Worm (Caenorhabditis elegans) whole organism, young adult: ENCODE measurements around the gene tbc-2.
A peak's percentile ranks its signal among the peaks of the same experiment; 100 is the strongest.

Experiments
- F22D6.2 ChIP-seq: sonication (generic microtip); optimal IDR thresholded peaks from 2 replicates; lab custom pipeline; 2016; ENCODE audit warnings: mild to moderate bottlenecking, missing genetic modification characterization, missing compliant biosample characterization
- F33H1.4 ChIP-seq: fragments of 200-800 bp; sonication (Bioruptor generic); IDR thresholded peaks from 2 replicates; pipeline ENCODE4 v1.3.6; 2022; ENCODE audit warnings: missing genetic modification reagents, missing genetic modification characterization, missing compliant biosample characterization
- F37B4.10 ChIP-seq: fragments of 200-800 bp; sonication (Bioruptor generic); IDR thresholded peaks from 2 replicates; pipeline ENCODE4 v1.3.6; 2022; ENCODE audit warnings: missing genetic modification characterization, missing compliant biosample characterization
- F57A8.1 ChIP-seq: fragments of 200-800 bp; sonication (Bioruptor generic); optimal IDR thresholded peaks from 2 replicates; lab custom pipeline; 2018; ENCODE audit warnings: mild to moderate bottlenecking, missing genetic modification characterization, moderate library complexity, missing compliant biosample characterization
- K12H6.12 ChIP-seq: fragments of 200-800 bp; sonication (Bioruptor generic); optimal IDR thresholded peaks from 2 replicates; lab custom pipeline; 2018; ENCODE audit warnings: mild to moderate bottlenecking, missing genetic modification characterization, missing compliant biosample characterization
- Y53F4B.3 ChIP-seq: fragments of 200-800 bp; sonication (Bioruptor generic); IDR thresholded peaks from 2 replicates; pipeline ENCODE4 v1.3.6; 2022; ENCODE audit warnings: missing genetic modification reagents, missing genetic modification characterization, missing compliant biosample characterization
- Y79H2A.3 ChIP-seq: fragments of 200-800 bp; sonication (Bioruptor generic); conservative IDR thresholded peaks from 2 replicates; pipeline ENCODE4 v1.3.6; 2022; ENCODE audit warnings: missing genetic modification reagents, missing genetic modification characterization, missing compliant biosample characterization
- aptf-2 ChIP-seq: fragments of 200-800 bp; sonication (Bioruptor generic); conservative IDR thresholded peaks from 2 replicates; pipeline ENCODE4 v1.3.6; 2022; ENCODE audit warnings: missing genetic modification reagents, missing genetic modification characterization, missing compliant biosample characterization
- aptf-3 ChIP-seq: fragments of 200-800 bp; sonication (Bioruptor generic); IDR thresholded peaks from 2 replicates; pipeline ENCODE4 v1.3.6; 2022; ENCODE audit warnings: missing genetic modification characterization, missing compliant biosample characterization
- atf-7 ChIP-seq: sonication (generic microtip); optimal IDR thresholded peaks from 2 replicates; lab custom pipeline; 2017; ENCODE audit warnings: mild to moderate bottlenecking, missing genetic modification characterization, missing compliant biosample characterization
- attf-3 ChIP-seq: fragments of 200-800 bp; sonication (Bioruptor generic); conservative IDR thresholded peaks from 2 replicates; pipeline ENCODE4 v1.3.6; 2022; ENCODE audit warnings: missing genetic modification reagents, missing genetic modification characterization, missing compliant biosample characterization
- attf-5 ChIP-seq: fragments of 200-800 bp; sonication (Bioruptor generic); optimal IDR thresholded peaks from 2 replicates; lab custom pipeline; 2018; ENCODE audit warnings: mild to moderate bottlenecking, missing genetic modification characterization, missing compliant biosample characterization
- attf-6 ChIP-seq: fragments of 200-800 bp; sonication (Bioruptor generic); IDR thresholded peaks from 2 replicates; pipeline ENCODE4 v1.3.6; 2022; ENCODE audit warnings: missing genetic modification reagents, missing genetic modification characterization, missing compliant biosample characterization
- ccch-3 ChIP-seq: fragments of 200-800 bp; sonication (Bioruptor generic); optimal IDR thresholded peaks from 2 replicates; lab custom pipeline; 2018; ENCODE audit warnings: mild to moderate bottlenecking, missing genetic modification characterization, missing compliant biosample characterization
- cebp-1 ChIP-seq, 2 experiments: fragments of 200-800 bp in 1 of 2; sonication (Bioruptor generic) in 1 of 2; sonication (generic microtip) in 1 of 2; IDR thresholded peaks in 1 of 2; optimal IDR thresholded peaks in 1 of 2; 2 replicates each; pipeline versions ENCODE4 v1.3.6 to Lab custom; 2017 to 2022; ENCODE audit warnings: missing compliant biosample characterization in 2 of 2, missing genetic modification characterization in 2 of 2, mild to moderate bottlenecking in 1 of 2, missing genetic modification reagents in 1 of 2, moderate library complexity in 1 of 2
- cebp-2 ChIP-seq: fragments of 200-800 bp; sonication (Bioruptor generic); IDR thresholded peaks from 2 replicates; pipeline ENCODE4 v1.3.6; 2022; ENCODE audit warnings: missing genetic modification characterization, missing compliant biosample characterization
- ceh-40 ChIP-seq: fragments of 200-800 bp; sonication (Bioruptor generic); IDR thresholded peaks from 2 replicates; pipeline ENCODE4 v1.3.6; 2022; ENCODE audit warnings: missing genetic modification characterization, missing compliant biosample characterization
- ceh-58 ChIP-seq: fragments of 200-800 bp; sonication (Bioruptor generic); IDR thresholded peaks from 2 replicates; pipeline ENCODE4 v1.3.6; 2022; ENCODE audit warnings: missing genetic modification characterization, missing compliant biosample characterization
- ceh-91 ChIP-seq: fragments of 200-800 bp; sonication (Bioruptor generic); IDR thresholded peaks from 2 replicates; pipeline ENCODE4 v1.3.6; 2022; ENCODE audit warnings: missing genetic modification reagents, missing genetic modification characterization, missing compliant biosample characterization
- chd-7 ChIP-seq: sonication (generic microtip); optimal IDR thresholded peaks from 2 replicates; lab custom pipeline; 2016; ENCODE audit warnings: mild to moderate bottlenecking, missing genetic modification characterization, moderate library complexity, missing compliant biosample characterization
- die-1 ChIP-seq: sonication (generic microtip); optimal IDR thresholded peaks from 2 replicates; lab custom pipeline; 2016; ENCODE audit warnings: missing genotype, mild to moderate bottlenecking, missing genetic modification characterization, missing compliant biosample characterization
- dpl-1 ChIP-seq: fragments of 150-350 bp; optimal IDR thresholded peaks from 2 replicates; lab custom pipeline; 2014; ENCODE audit warnings: missing biosample characterization, missing genetic modification reagents, missing genetic modification characterization
- gei-17 ChIP-seq: fragments of 200-800 bp; sonication (Bioruptor generic); optimal IDR thresholded peaks from 2 replicates; lab custom pipeline; 2018; ENCODE audit warnings: mild to moderate bottlenecking, missing genetic modification characterization, missing compliant biosample characterization
- hrde-1 ChIP-seq: sonication (generic microtip); optimal IDR thresholded peaks from 2 replicates; lab custom pipeline; 2016; ENCODE audit warnings: missing genetic modification characterization, mild to moderate bottlenecking, missing compliant biosample characterization, moderate library complexity, missing genotype, missing genetic modification reagents, borderline replicate concordance
- lin-35 ChIP-seq, 3 experiments: fragments of 150-350 bp in 2 of 3; sonication (generic microtip) in 1 of 3; optimal IDR thresholded peaks; 2 replicates each; lab custom pipeline; 2014 to 2018; ENCODE audit warnings: missing biosample characterization in 3 of 3, missing genetic modification characterization in 3 of 3, missing genetic modification reagents in 3 of 3
- lir-1 ChIP-seq: fragments of 200-800 bp; sonication (Bioruptor generic); conservative IDR thresholded peaks from 2 replicates; pipeline ENCODE4 v1.3.6; 2022; ENCODE audit warnings: missing genetic modification reagents, missing genetic modification characterization, missing compliant biosample characterization
- madf-10 ChIP-seq: sonication (generic microtip); optimal IDR thresholded peaks from 2 replicates; lab custom pipeline; 2016; ENCODE audit warnings: mild to moderate bottlenecking, missing genetic modification characterization, missing compliant biosample characterization
- madf-6 ChIP-seq: fragments of 200-800 bp; sonication (Bioruptor generic); IDR thresholded peaks from 2 replicates; pipeline ENCODE4 v1.3.6; 2022; ENCODE audit warnings: missing genetic modification reagents, missing genetic modification characterization, missing compliant biosample characterization
- mcd-1 ChIP-seq: fragments of 200-800 bp; sonication (Bioruptor generic); IDR thresholded peaks from 2 replicates; pipeline ENCODE4 v1.3.6; 2022; ENCODE audit warnings: missing genetic modification reagents, missing genetic modification characterization, missing compliant biosample characterization
- nfyb-1 ChIP-seq: fragments of 200-800 bp; sonication (Bioruptor generic); IDR thresholded peaks from 2 replicates; pipeline ENCODE4 v1.3.6; 2022; ENCODE audit warnings: missing genetic modification reagents, missing genetic modification characterization, missing compliant biosample characterization
- rpc-1 ChIP-seq, 2 experiments: fragments of 150-350 bp in 1 of 2; sonication (generic microtip) in 1 of 2; optimal IDR thresholded peaks; 2 replicates each; lab custom pipeline; 2014 to 2018; ENCODE audit warnings: missing biosample characterization in 1 of 2, missing genetic modification characterization in 1 of 2, missing genetic modification reagents in 1 of 2, missing genotype in 1 of 2
- sea-2 ChIP-seq: fragments of 200-800 bp; sonication (Bioruptor generic); IDR thresholded peaks from 2 replicates; pipeline ENCODE4 v1.3.6; 2022; ENCODE audit warnings: missing genetic modification characterization, missing compliant biosample characterization
- snpc-1.1 ChIP-seq: sonication (generic microtip); optimal IDR thresholded peaks from 2 replicates; lab custom pipeline; 2017; ENCODE audit warnings: missing genetic modification characterization, mild to moderate bottlenecking, missing compliant biosample characterization, antibody characterized with exemption, moderate library complexity, missing genotype, missing genetic modification reagents; ENCODE audit not compliant: insufficient read depth
- snpc-3.4 ChIP-seq: sonication (generic microtip); optimal IDR thresholded peaks from 2 replicates; lab custom pipeline; 2017; ENCODE audit warnings: missing genetic modification characterization, mild to moderate bottlenecking, missing compliant biosample characterization, antibody characterized with exemption, moderate library complexity, missing genotype, missing genetic modification reagents
- snpc-4 ChIP-seq, 5 experiments: fragments of 150-350 bp in 1 of 5; sonication (generic microtip) in 4 of 5; optimal IDR thresholded peaks; 2 replicates each; lab custom pipeline; 2014 to 2018; ENCODE audit warnings: missing genetic modification characterization in 5 of 5, missing biosample characterization in 3 of 5, antibody characterized with exemption in 2 of 5, mild to moderate bottlenecking in 2 of 5, missing compliant biosample characterization in 2 of 5, missing genotype in 2 of 5, moderate library complexity in 2 of 5, missing genetic modification reagents in 1 of 5
- tbp1 ChIP-seq: fragments of 200-800 bp; sonication (Bioruptor generic); optimal IDR thresholded peaks from 2 replicates; lab custom pipeline; 2018; ENCODE audit warnings: mild to moderate bottlenecking, missing genetic modification characterization, missing compliant biosample characterization
- unc-62 ChIP-seq: fragments of 150-350 bp; optimal IDR thresholded peaks from 2 replicates; lab custom pipeline; 2014; ENCODE audit warnings: missing biosample characterization, missing genetic modification reagents, missing genetic modification characterization
- xnd-1 ChIP-seq: sonication (generic microtip); optimal IDR thresholded peaks from 2 replicates; lab custom pipeline; 2016; ENCODE audit warnings: missing genotype, missing genetic modification reagents, missing genetic modification characterization, missing compliant biosample characterization
- zim-3 ChIP-seq: sonication (generic microtip); optimal IDR thresholded peaks from 2 replicates; lab custom pipeline; 2017; ENCODE audit warnings: mild to moderate bottlenecking, missing genetic modification characterization, moderate library complexity, missing compliant biosample characterization
- ztf-22 ChIP-seq: fragments of 200-800 bp; sonication (Bioruptor generic); optimal IDR thresholded peaks from 2 replicates; lab custom pipeline; 2018; ENCODE audit warnings: mild to moderate bottlenecking, missing genetic modification characterization, moderate library complexity, missing compliant biosample characterization
- ztf-25 ChIP-seq: fragments of 200-800 bp; sonication (Bioruptor generic); IDR thresholded peaks from 2 replicates; pipeline ENCODE4 v1.3.6; 2022; ENCODE audit warnings: missing genetic modification reagents, missing genetic modification characterization, missing compliant biosample characterization
- ztf-3 ChIP-seq: fragments of 200-800 bp; sonication (Bioruptor generic); optimal IDR thresholded peaks from 2 replicates; lab custom pipeline; 2018; ENCODE audit warnings: mild to moderate bottlenecking, missing genetic modification characterization, missing compliant biosample characterization
- ztf-6 ChIP-seq: fragments of 200-800 bp; sonication (Bioruptor generic); IDR thresholded peaks from 2 replicates; pipeline ENCODE4 v1.3.6; 2022; ENCODE audit warnings: missing genetic modification reagents, missing genetic modification characterization, missing compliant biosample characterization

Gene tbc-2

DNA sequence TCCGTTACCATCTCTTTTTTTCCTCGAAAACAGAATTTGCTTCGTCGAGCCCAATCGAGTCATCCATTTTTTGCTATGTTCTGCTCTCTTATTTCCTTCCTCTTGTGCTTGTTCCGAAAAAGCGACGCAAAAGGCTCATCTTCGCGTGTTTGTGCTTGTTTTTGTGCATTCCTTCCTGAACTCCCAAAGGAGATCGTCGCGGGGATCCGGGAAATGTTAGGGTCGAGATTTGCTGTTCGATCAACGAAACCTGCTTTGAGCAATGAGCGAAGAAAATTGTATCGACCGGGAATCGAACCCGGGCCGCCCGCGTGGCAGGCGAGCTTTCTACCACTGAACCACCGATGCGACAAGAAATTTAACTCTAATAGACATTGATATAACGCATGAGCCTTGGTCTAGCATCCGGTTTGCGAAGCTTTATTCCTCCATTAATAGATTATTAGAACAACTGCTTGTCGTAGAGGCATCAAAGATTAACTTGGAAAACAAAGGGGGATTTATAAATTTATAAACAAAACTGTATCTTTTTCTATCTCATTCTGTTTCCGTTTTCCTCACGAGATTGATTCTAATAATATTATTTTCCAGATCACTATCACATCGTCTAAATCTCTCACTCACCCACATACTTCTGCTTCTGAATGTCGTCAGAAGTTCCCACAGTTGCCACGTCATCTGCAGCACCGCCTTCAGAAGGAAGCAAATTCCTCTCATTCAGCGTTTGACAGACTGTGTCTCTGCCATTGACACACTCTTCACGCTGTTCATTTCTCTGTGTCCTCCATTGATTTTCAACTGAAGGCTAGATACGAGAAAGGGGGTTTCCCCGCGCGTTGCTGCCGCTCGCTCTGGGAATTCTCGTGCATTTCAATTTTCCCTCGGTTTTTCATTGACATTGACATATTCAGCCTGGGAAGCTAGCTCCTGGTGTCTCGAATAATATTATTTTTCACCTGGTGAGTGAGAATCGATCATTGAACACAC, 45.0 kb downstream of the tbc-2 start, which contains the start of gene K05F1.6 (continued):
- no peak for TF ChIP-seq ztf-3 (GFP tag; lab: Kevin White, UChicago)
- 0 out of 2 replicates have a peak, but pooled peaks have one; percentile 53 for TF ChIP-seq cebp-1 (GFP tag; IDR thresholded peaks at IDR 0.05; lab: Robert Waterston, UW)
- peak; percentile 70 for TF ChIP-seq cebp-1 (tag; optimal IDR thresholded peaks at IDR 0.05; lab: Kevin White, UChicago)
- TF ChIP-seq lir-1 (GFP tag; lab: Robert Waterston, UW), result 0 out of 2 replicates have a peak, but pooled peaks have one; percentile 12
- peak; percentile 57 for TF ChIP-seq ceh-91 (GFP tag; lab: Robert Waterston, UW)
- peak; percentile 69 for TF ChIP-seq K12H6.12
- peak; percentile 95 for TF ChIP-seq tbp1 (GFP tag; lab: Kevin White, UChicago)
- TF ChIP-seq dpl-1, result no peak
- TF ChIP-seq F57A8.1, result peak; percentile 30
- peak; percentile 55 for TF ChIP-seq snpc-4 (GFP tag; optimal IDR thresholded peaks at IDR 0.05; lab: Kevin White, UChicago)
- TF ChIP-seq snpc-4 (tag; optimal IDR thresholded peaks at IDR 0.05; lab: Kevin White, UChicago), result peak in 3 of 4 experiments; percentile 76 to 81 (median 77)
- TF ChIP-seq ccch-3, result no peak
- peak; percentile 95 for TF ChIP-seq aptf-3 (GFP tag; lab: Robert Waterston, UW)
- TF ChIP-seq snpc-3.4 (tag; lab: Kevin White, UChicago), result peak; percentile 84
- no peak for TF ChIP-seq gei-17 (GFP tag; lab: Kevin White, UChicago)
- TF ChIP-seq madf-10, result peak; percentile 70
- TF ChIP-seq snpc-1.1 (tag; lab: Kevin White, UChicago), result peak; percentile 31
- TF ChIP-seq sea-2 (GFP tag; lab: Robert Waterston, UW), result no peak
- peak; percentile 90 for TF ChIP-seq die-1 (tag; lab: Kevin White, UChicago)
- TF ChIP-seq attf-3 (GFP tag; lab: Robert Waterston, UW), result peak; percentile 48; the same call in 1 of the 2 replicates
- peak; percentile 88 for TF ChIP-seq nfyb-1 (GFP tag; lab: Robert Waterston, UW)
- TF ChIP-seq ztf-25, result peak; percentile 88; the same call in 1 of the 2 replicates
- TF ChIP-seq F22D6.2 (tag; lab: Kevin White, UChicago), result no peak
- TF ChIP-seq ceh-40 (GFP tag; lab: Robert Waterston, UW), result 0 out of 2 replicates have a peak, but pooled peaks have one; percentile 34
- no peak for TF ChIP-seq aptf-2 (GFP tag; lab: Robert Waterston, UW)
- peak; percentile 90 for TF ChIP-seq hrde-1 (tag; lab: Kevin White, UChicago)
- TF ChIP-seq F37B4.10 (GFP tag; lab: Robert Waterston, UW), result no peak
- 0 out of 2 replicates have a peak, but pooled peaks have one; percentile 27 for TF ChIP-seq cebp-2
- TF ChIP-seq Y79H2A.3, result peak; percentile 64; the same call in 1 of the 2 replicates
- peak; percentile 64 for TF ChIP-seq attf-5
- peak; percentile 94 for TF ChIP-seq zim-3
- no peak for TF ChIP-seq ceh-58
- peak; percentile 69 for TF ChIP-seq madf-6 (GFP tag; lab: Robert Waterston, UW)
- TF ChIP-seq attf-6, result peak; percentile 77; the same call in 1 of the 2 replicates
- 0 out of 2 replicates have a peak, but pooled peaks have one; percentile 43 for TF ChIP-seq ztf-6
- peak; percentile 83 for TF ChIP-seq chd-7
- peak; percentile 39 for TF ChIP-seq xnd-1 (tag; lab: Kevin White, UChicago)
- no peak for TF ChIP-seq unc-62 (GFP tag; lab: Kevin White, UChicago)
- TF ChIP-seq rpc-1 (optimal IDR thresholded peaks at IDR 0.05; lab: Kevin White, UChicago), result peak; percentile 90
- TF ChIP-seq rpc-1 (tag; optimal IDR thresholded peaks at IDR 0.05; lab: Kevin White, UChicago), result peak; percentile 89
- TF ChIP-seq ztf-22 (GFP tag; lab: Kevin White, UChicago), result peak; percentile 12
- peak; percentile 60; the same call in 1 of the 2 replicates for TF ChIP-seq Y53F4B.3 (GFP tag; lab: Robert Waterston, UW)
- TF ChIP-seq atf-7 (tag; lab: Kevin White, UChicago), result peak; percentile 72
- peak in 1 of 3 experiments; percentile 55 for TF ChIP-seq lin-35 (GFP tag; optimal IDR thresholded peaks at IDR 0.05; lab: Kevin White, UChicago)
- peak; percentile 34; the same call in 1 of the 2 replicates for TF ChIP-seq F33H1.4 (GFP tag; lab: Robert Waterston, UW)
- TF ChIP-seq mcd-1 (GFP tag; lab: Robert Waterston, UW), result peak; percentile 72
